Fruit fly (Drosophila melanogaster) whole organism, prepupa: ENCODE measurements around the gene CG33285.

Experiments used
- Blimp-1 ChIP-seq: fragments of 200-800 bp; sonication (Bioruptor generic); optimal IDR thresholded peaks from 3 replicates; lab custom pipeline; 2017; ENCODE audit warnings: missing biosample characterization, missing genetic modification characterization, mild to moderate bottlenecking, moderate library complexity, missing genetic modification reagents
- CG10631 ChIP-seq: fragments of 200-800 bp; sonication (Bioruptor generic); optimal IDR thresholded peaks from 2 replicates; lab custom pipeline; 2016; ENCODE audit warnings: missing biosample characterization, missing genetic modification characterization
- CG11294 ChIP-seq: fragments of 200-800 bp; sonication (Bioruptor generic); IDR thresholded peaks from 2 replicates; pipeline ENCODE4 v1.3.6; 2022; ENCODE audit warnings: missing biosample characterization, missing genetic modification characterization
- CG11902 ChIP-seq: fragments of 200-800 bp; sonication (Bioruptor generic); optimal IDR thresholded peaks from 3 replicates; lab custom pipeline; 2016; ENCODE audit warnings: missing biosample characterization, missing genetic modification characterization
- CG15336 ChIP-seq: fragments of 200-800 bp; sonication (Bioruptor generic); IDR thresholded peaks from 2 replicates; pipeline ENCODE4 v1.3.6; 2022; ENCODE audit warnings: missing biosample characterization, missing genetic modification characterization
- CG1621 ChIP-seq: fragments of 200-800 bp; sonication (Bioruptor generic); optimal IDR thresholded peaks from 3 replicates; lab custom pipeline; 2018; ENCODE audit warnings: missing biosample characterization, mild to moderate bottlenecking, missing genetic modification characterization
- CG16779 ChIP-seq: fragments of 200-800 bp; sonication (Bioruptor generic); optimal IDR thresholded peaks from 3 replicates; lab custom pipeline; 2017; ENCODE audit warnings: missing biosample characterization, mild to moderate bottlenecking, missing genetic modification characterization
- CG3032 ChIP-seq: fragments of 200-800 bp; optimal IDR thresholded peaks from 2 replicates; lab custom pipeline; 2019; ENCODE audit warnings: missing biosample characterization, mild to moderate bottlenecking, missing genetic modification characterization, moderate library complexity
- CG31627 ChIP-seq: fragments of 200-800 bp; sonication (Bioruptor generic); optimal IDR thresholded peaks from 3 replicates; lab custom pipeline; 2016; ENCODE audit warnings: missing biosample characterization, missing genetic modification characterization
- CG32006 ChIP-seq: fragments of 200-800 bp; sonication (Bioruptor generic); optimal IDR thresholded peaks from 3 replicates; lab custom pipeline; 2017; ENCODE audit warnings: missing biosample characterization, mild to moderate bottlenecking, missing genetic modification characterization
- CG34406 ChIP-seq: fragments of 200-800 bp; sonication (Bioruptor generic); optimal IDR thresholded peaks from 3 replicates; lab custom pipeline; 2016; ENCODE audit warnings: missing biosample characterization, missing genetic modification characterization
- CG3919 ChIP-seq: fragments of 200-800 bp; sonication (Bioruptor generic); optimal IDR thresholded peaks from 3 replicates; lab custom pipeline; 2016; ENCODE audit warnings: missing biosample characterization, missing genetic modification characterization
- CG6792 ChIP-seq: fragments of 200-800 bp; sonication (Bioruptor generic); optimal IDR thresholded peaks from 3 replicates; lab custom pipeline; 2016; ENCODE audit warnings: missing biosample characterization, missing genetic modification characterization
- CG6854 ChIP-seq: fragments of 200-800 bp; sonication (Bioruptor generic); optimal IDR thresholded peaks from 2 replicates; lab custom pipeline; 2017; ENCODE audit warnings: missing biosample characterization, mild to moderate bottlenecking, missing genetic modification characterization
- CG8119 ChIP-seq: fragments of 200-800 bp; sonication (Bioruptor generic); IDR thresholded peaks from 3 replicates; pipeline ENCODE4 v1.3.6; 2022; ENCODE audit warnings: missing biosample characterization, missing genetic modification characterization
- CG8632 ChIP-seq: fragments of 200-800 bp; sonication (Bioruptor generic); optimal IDR thresholded peaks from 3 replicates; lab custom pipeline; 2016; ENCODE audit warnings: missing biosample characterization, missing genetic modification characterization
- CG9139 ChIP-seq: fragments of 200-800 bp; sonication (Bioruptor generic); optimal IDR thresholded peaks from 3 replicates; lab custom pipeline; 2017; ENCODE audit warnings: missing biosample characterization, mild to moderate bottlenecking, missing genetic modification characterization
- Eip75B ChIP-seq: fragments of 200-800 bp; sonication (Bioruptor generic); optimal IDR thresholded peaks from 3 replicates; lab custom pipeline; 2016; ENCODE audit warnings: missing biosample characterization, missing genetic modification characterization
- Eip78C ChIP-seq: fragments of 200-800 bp; sonication (Bioruptor generic); peaks from one replicate; lab custom pipeline; 2016; ENCODE audit warnings: missing biosample characterization, missing genetic modification characterization
- Eip93F ChIP-seq: fragments of 200-800 bp; sonication (Bioruptor generic); optimal IDR thresholded peaks from 2 replicates; lab custom pipeline; 2016; ENCODE audit warnings: missing biosample characterization, mild to moderate bottlenecking, missing genetic modification characterization
- Ets96B ChIP-seq: fragments of 200-800 bp; optimal IDR thresholded peaks from 2 replicates; lab custom pipeline; 2019; ENCODE audit warnings: missing biosample characterization, mild to moderate bottlenecking, missing genetic modification characterization, moderate library complexity
- Gug ChIP-seq: fragments of 200-800 bp; sonication (Bioruptor generic); IDR thresholded peaks from 2 replicates; pipeline ENCODE4 v1.3.6; 2022; ENCODE audit warnings: missing biosample characterization, missing genetic modification characterization
- Hr38 ChIP-seq: sonication (Bioruptor generic); optimal IDR thresholded peaks from 2 replicates; lab custom pipeline; 2016; ENCODE audit warnings: missing biosample characterization, missing genetic modification characterization
- Hr39 ChIP-seq: fragments of 200-800 bp; sonication (Bioruptor generic); optimal IDR thresholded peaks from 2 replicates; lab custom pipeline; 2016; ENCODE audit warnings: missing biosample characterization, missing genetic modification characterization
- Hr4 ChIP-seq: fragments of 200-800 bp; sonication (Bioruptor generic); optimal IDR thresholded peaks from 3 replicates; lab custom pipeline; 2016; ENCODE audit warnings: missing biosample characterization, missing genetic modification characterization
- Met ChIP-seq: fragments of 200-800 bp; sonication (Bioruptor generic); optimal IDR thresholded peaks from 3 replicates; lab custom pipeline; 2016; ENCODE audit warnings: missing biosample characterization, missing genetic modification characterization
- OdsH ChIP-seq: fragments of 200-800 bp; sonication (Bioruptor generic); optimal IDR thresholded peaks from 3 replicates; lab custom pipeline; 2016; ENCODE audit warnings: missing biosample characterization, missing genetic modification characterization
- Smox ChIP-seq: fragments of 200-800 bp; sonication (Bioruptor generic); optimal IDR thresholded peaks from 3 replicates; lab custom pipeline; 2016; ENCODE audit warnings: missing biosample characterization, missing genetic modification characterization
- Sox102F ChIP-seq: fragments of 200-800 bp; sonication (Bioruptor generic); optimal IDR thresholded peaks from 2 replicates; lab custom pipeline; 2016; ENCODE audit warnings: missing biosample characterization, mild to moderate bottlenecking, missing genetic modification characterization
- achi ChIP-seq: fragments of 200-800 bp; sonication (Bioruptor generic); optimal IDR thresholded peaks from 3 replicates; lab custom pipeline; 2016; ENCODE audit warnings: missing biosample characterization, missing genetic modification characterization
- acj6 ChIP-seq: fragments of 200-800 bp; sonication (Bioruptor generic); optimal IDR thresholded peaks from 3 replicates; lab custom pipeline; 2016; ENCODE audit warnings: missing biosample characterization, missing genetic modification characterization
- cyc ChIP-seq: fragments of 200-800 bp; sonication (Bioruptor generic); optimal IDR thresholded peaks from 3 replicates; lab custom pipeline; 2016; ENCODE audit warnings: missing biosample characterization, missing genetic modification characterization
- dac ChIP-seq: fragments of 200-800 bp; sonication (Bioruptor generic); optimal IDR thresholded peaks from 2 replicates; lab custom pipeline; 2017; ENCODE audit warnings: missing biosample characterization, mild to moderate bottlenecking, missing genetic modification characterization
- dsx ChIP-seq: fragments of 200-800 bp; optimal IDR thresholded peaks from 3 replicates; lab custom pipeline; 2019; ENCODE audit warnings: missing biosample characterization, mild to moderate bottlenecking, missing genetic modification characterization, moderate library complexity; ENCODE audit not compliant: poor library complexity, severe bottlenecking
- esn ChIP-seq: fragments of 200-800 bp; sonication (Bioruptor generic); optimal IDR thresholded peaks from 2 replicates; lab custom pipeline; 2016; ENCODE audit warnings: missing biosample characterization, mild to moderate bottlenecking, missing genetic modification characterization, moderate library complexity
- fd85E ChIP-seq: fragments of 200-800 bp; sonication (Bioruptor generic); optimal IDR thresholded peaks from 3 replicates; lab custom pipeline; 2016; ENCODE audit warnings: missing biosample characterization, missing genetic modification characterization
- lz ChIP-seq: fragments of 200-800 bp; sonication (Bioruptor generic); optimal IDR thresholded peaks from 3 replicates; lab custom pipeline; 2016; ENCODE audit warnings: missing biosample characterization, missing genetic modification characterization
- net ChIP-seq: fragments of 200-800 bp; sonication (Bioruptor generic); optimal IDR thresholded peaks from 3 replicates; lab custom pipeline; 2016; ENCODE audit warnings: missing biosample characterization, missing genetic modification characterization
- pdm3 ChIP-seq: fragments of 200-800 bp; sonication (Bioruptor generic); optimal IDR thresholded peaks from 3 replicates; lab custom pipeline; 2016; ENCODE audit warnings: missing biosample characterization, missing genetic modification characterization
- salr ChIP-seq, 2 experiments: fragments of 200-800 bp; sonication (Bioruptor generic); optimal IDR thresholded peaks; 3 replicates each; lab custom pipeline; 2016 to 2018; ENCODE audit warnings: missing biosample characterization in 2 of 2, missing genetic modification characterization in 2 of 2, mild to moderate bottlenecking in 1 of 2
- svp ChIP-seq: fragments of 200-800 bp; sonication (Bioruptor generic); peaks from one replicate; lab custom pipeline; 2016; ENCODE audit warnings: missing biosample characterization, missing genetic modification characterization
- topi ChIP-seq: fragments of 200-800 bp; sonication (Bioruptor generic); optimal IDR thresholded peaks from 3 replicates; lab custom pipeline; 2016; ENCODE audit warnings: missing biosample characterization, missing genetic modification characterization
- vri ChIP-seq: fragments of 200-800 bp; sonication (Bioruptor generic); optimal IDR thresholded peaks from 3 replicates; lab custom pipeline; 2016; ENCODE audit warnings: missing biosample characterization, mild to moderate bottlenecking, missing genetic modification characterization

CG33285 gene

dm6 chr3L:21113061-21113460 lies 24.3 kb upstream of the CG33285 start:
- no peak for TF ChIP-seq Sox102F (GFP tag; lab: Kevin White, UChicago)
- peak; percentile 49; the same call in 1 of the 3 replicates for TF ChIP-seq CG8119 (GFP tag; lab: Robert Waterston, UW)
- TF ChIP-seq dac, result peak; percentile 2
- peak; percentile 53 for TF ChIP-seq CG32006
- 0 out of 2 replicates have a peak, but pooled peaks have one; percentile 26 for TF ChIP-seq CG15336 (GFP tag; lab: Robert Waterston, UW)
- no peak for TF ChIP-seq Eip75B (GFP tag; lab: Kevin White, UChicago)
- TF ChIP-seq OdsH (GFP tag; lab: Kevin White, UChicago), result peak; percentile 5
- TF ChIP-seq Hr4 (GFP tag; lab: Kevin White, UChicago), result peak; percentile 36
- peak; percentile 76 for TF ChIP-seq Eip78C

- no peak for TF ChIP-seq Eip75B (GFP tag; lab: Kevin White, UChicago)
- peak; percentile 58 for TF ChIP-seq Eip78C
- TF ChIP-seq CG3032 (tag; lab: Kevin White, UChicago), result peak; percentile 14
- TF ChIP-seq topi (GFP tag; lab: Kevin White, UChicago), result peak; percentile 50
- peak; percentile 75 for TF ChIP-seq esn (GFP tag; lab: Kevin White, UChicago)
- TF ChIP-seq CG11294 (GFP tag; lab: Robert Waterston, UW), result no peak
- TF ChIP-seq lz, result peak; percentile 22
- peak; percentile 40 for TF ChIP-seq CG32006
- TF ChIP-seq fd85E, result no peak
- TF ChIP-seq cyc (GFP tag; lab: Kevin White, UChicago), result peak; percentile 7
- TF ChIP-seq salr (GFP tag; optimal IDR thresholded peaks at IDR 0.05; lab: Kevin White, UChicago), result no peak
- peak; percentile 70 for TF ChIP-seq Blimp-1 (GFP tag; lab: Kevin White, UChicago)
- TF ChIP-seq CG3919 (GFP tag; lab: Kevin White, UChicago), result peak; percentile 40
- peak; percentile 34 for TF ChIP-seq acj6 (GFP tag; lab: Kevin White, UChicago)
- TF ChIP-seq svp (GFP tag; lab: Kevin White, UChicago), result peak; percentile 62
- TF ChIP-seq Gug (GFP tag; lab: Robert Waterston, UW), result no peak
- TF ChIP-seq CG31627 (GFP tag; lab: Kevin White, UChicago), result peak; percentile 5
- TF ChIP-seq Hr39 (GFP tag; lab: Kevin White, UChicago), result peak; percentile 12
- TF ChIP-seq Eip93F (GFP tag; lab: Kevin White, UChicago), result no peak
- no peak for TF ChIP-seq vri
- peak; percentile 43 for TF ChIP-seq OdsH (GFP tag; lab: Kevin White, UChicago)
- TF ChIP-seq CG34406 (GFP tag; lab: Kevin White, UChicago), result peak; percentile 48
- TF ChIP-seq CG11902 (GFP tag; lab: Kevin White, UChicago), result peak; percentile 3
- peak; percentile 55 for TF ChIP-seq CG10631 (GFP tag; lab: Kevin White, UChicago)
- peak; percentile 43 for TF ChIP-seq CG8632 (GFP tag; lab: Kevin White, UChicago)
- no peak for TF ChIP-seq CG16779 (tag; lab: Kevin White, UChicago)
- no peak for TF ChIP-seq Hr38 (GFP tag; lab: Kevin White, UChicago)
- TF ChIP-seq CG6854 (GFP tag; lab: Kevin White, UChicago), result peak; percentile 40
- no peak for TF ChIP-seq pdm3 (GFP tag; lab: Kevin White, UChicago)
- TF ChIP-seq CG1621 (tag; lab: Kevin White, UChicago), result no peak
- peak; percentile 47 for TF ChIP-seq CG6792 (GFP tag; lab: Kevin White, UChicago)
- no peak for TF ChIP-seq net (GFP tag; lab: Kevin White, UChicago)
- no peak for TF ChIP-seq Sox102F (GFP tag; lab: Kevin White, UChicago)
- no peak for TF ChIP-seq CG8119 (GFP tag; lab: Robert Waterston, UW)
- peak; percentile 61 for TF ChIP-seq achi (GFP tag; lab: Kevin White, UChicago)
- TF ChIP-seq dsx, result peak; percentile 17
- TF ChIP-seq CG9139 (GFP tag; lab: Kevin White, UChicago), result no peak
- TF ChIP-seq Ets96B (tag; lab: Kevin White, UChicago), result peak; percentile 19
- TF ChIP-seq Met (GFP tag; lab: Kevin White, UChicago), result peak; percentile 47
- TF ChIP-seq Smox (GFP tag; lab: Kevin White, UChicago), result peak; percentile 30
- TF ChIP-seq CG15336 (GFP tag; lab: Robert Waterston, UW), result no peak
Measured at dm6 chr3L:21108454-21108853, 19.7 kb upstream of the CG33285 start.
